Worm (Caenorhabditis elegans): ENCODE data around the gene scp-1.

Gene scp-1

DNA sequence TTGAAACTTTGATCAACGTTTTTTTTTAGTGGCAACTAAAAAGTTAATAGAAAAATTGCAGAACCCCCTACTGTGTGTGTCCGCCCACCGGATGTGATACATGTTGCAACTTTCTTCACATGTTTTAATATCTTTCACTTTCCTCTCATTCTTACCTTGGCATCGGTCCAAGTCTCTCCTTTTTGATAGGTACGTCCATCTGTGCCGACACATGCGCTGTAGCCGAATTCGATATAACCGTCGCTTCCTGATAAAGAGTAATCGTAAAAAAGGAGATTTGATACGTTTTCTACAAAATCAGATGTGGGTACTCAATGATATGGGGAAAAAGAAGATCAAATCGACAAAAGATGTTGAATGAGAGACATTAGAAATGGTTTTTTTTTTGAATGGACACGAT, 11.3 kb downstream of the scp-1 start:
- TF ChIP-seq unc-62 (GFP tag; optimal IDR thresholded peaks at IDR 0.05) (no peak), sma-9 (GFP tag; optimal IDR thresholded peaks at IDR 0.05) (peak; percentile 45), sma-9 (tag; optimal IDR thresholded peaks at IDR 0.05) (no peak), mbf-1 (tag; optimal IDR thresholded peaks at IDR 0.05) (no peak), ztf-1 (GFP tag; conservative IDR thresholded peaks at IDR 0.05) (no peak), ZK546.5 (tag; optimal IDR thresholded peaks at IDR 0.05) (no peak), blmp-1 (tag; optimal IDR thresholded peaks at IDR 0.05; ENCODE audit: insufficient read depth) (peak; percentile 37)

DNA sequence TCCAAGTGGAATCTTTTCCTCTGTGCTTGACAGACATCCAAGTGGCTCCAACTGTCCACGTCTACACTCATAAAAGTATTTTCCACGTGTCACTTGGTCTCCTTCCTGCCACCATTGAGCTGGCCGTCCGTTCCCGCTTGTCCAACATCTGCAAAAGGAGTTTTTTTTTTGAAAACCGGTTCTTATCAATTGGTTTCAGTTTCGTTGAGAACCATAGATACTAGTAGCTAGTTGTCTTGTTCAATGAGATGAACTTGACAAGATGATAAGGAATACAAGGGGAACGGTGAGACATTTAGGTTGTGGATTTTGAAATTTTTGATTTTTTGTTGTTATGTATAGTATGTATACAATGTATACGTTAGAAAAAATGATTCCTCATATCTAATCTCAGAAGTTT, 12.0 kb downstream of the scp-1 start:
- TF ChIP-seq nhr-6 (tag; optimal IDR thresholded peaks at IDR 0.05) (no peak), peb-1 (tag; optimal IDR thresholded peaks at IDR 0.05) (no peak), elt-3 (tag; optimal IDR thresholded peaks at IDR 0.05) (no peak), gmeb-1 (tag; optimal IDR thresholded peaks at IDR 0.05) (no peak), ama-1 (optimal IDR thresholded peaks at IDR 0.05) (no peak), mab-5 (tag; optimal IDR thresholded peaks at IDR 0.05) (no peak), ceh-16 (tag; optimal IDR thresholded peaks at IDR 0.05) (no peak)

DNA sequence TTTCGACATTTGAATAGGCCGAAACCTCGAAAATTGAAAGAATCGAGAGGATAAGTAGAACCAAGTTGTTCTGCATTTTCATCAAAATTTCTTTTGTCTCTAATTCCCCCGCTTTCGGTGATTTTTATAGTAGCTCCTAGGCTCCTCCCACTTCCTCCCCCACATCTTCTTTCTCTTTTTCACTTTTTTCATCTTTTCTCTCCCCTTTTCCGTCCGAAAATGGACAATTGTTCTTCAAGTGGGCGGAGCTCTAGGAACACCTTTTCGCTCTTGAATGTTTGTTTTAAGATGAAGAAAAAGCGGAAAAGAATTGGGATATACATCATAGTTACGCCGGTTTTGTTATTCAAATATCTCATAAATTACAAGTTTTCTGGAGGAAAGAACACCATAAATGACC, 12.7 kb downstream of the scp-1 start, which contains the start of gene F42A8.1:
Gene F42A8.1, minus strand, starts transcription at position 101 of the 400 bp plus-strand sequence.
- TF ChIP-seq ztf-1 (GFP tag; conservative IDR thresholded peaks at IDR 0.05) (no peak), ama-1 (optimal IDR thresholded peaks at IDR 0.05) (no peak), skn-1 (tag; optimal IDR thresholded peaks at IDR 0.05) (no peak), lin-13 (GFP tag; optimal IDR thresholded peaks at IDR 0.05) (no peak), sem-4 (tag; optimal IDR thresholded peaks at IDR 0.05) (no peak), nhr-10 (tag; optimal IDR thresholded peaks at IDR 0.05) (no peak), nhr-77 (tag; optimal IDR thresholded peaks at IDR 0.05) (no peak), mdl-1 (tag; optimal IDR thresholded peaks at IDR 0.05) (no peak), nhr-237 (tag; optimal IDR thresholded peaks at IDR 0.05) (no peak), elt-3 (tag; optimal IDR thresholded peaks at IDR 0.05) (no peak), dmd-4 (tag; optimal IDR thresholded peaks at IDR 0.05) (no peak), unc-55 (GFP tag; optimal IDR thresholded peaks at IDR 0.05) (no peak), R02D3.7 (tag; optimal IDR thresholded peaks at IDR 0.05) (no peak)

DNA sequence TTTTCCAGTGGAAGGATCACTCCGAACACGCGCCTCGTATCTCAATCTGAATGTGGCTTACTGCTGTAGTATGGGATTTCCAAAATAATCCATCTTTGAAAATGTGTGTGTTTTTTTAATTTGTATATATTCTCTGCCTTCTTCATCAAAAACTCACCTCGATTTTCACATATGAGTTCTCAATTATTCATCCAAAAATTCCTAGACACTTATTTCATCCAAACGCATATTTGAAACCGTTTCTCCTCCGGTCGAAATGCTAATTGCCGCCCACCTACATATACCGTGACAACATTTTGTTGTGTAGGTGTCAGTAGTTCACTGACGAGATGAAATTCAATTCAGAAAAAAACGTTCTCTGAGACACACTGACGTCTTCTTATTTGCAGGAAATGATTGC, 13.6 kb downstream of the scp-1 start:
- TF ChIP-seq nhr-23 (tag; optimal IDR thresholded peaks at IDR 0.05) (no peak), nhr-25 (tag; optimal IDR thresholded peaks at IDR 0.05) (no peak), lin-39 (tag; optimal IDR thresholded peaks at IDR 0.05) (no peak), snpc-4 (tag; optimal IDR thresholded peaks at IDR 0.05) (no peak), unc-39 (tag; optimal IDR thresholded peaks at IDR 0.05) (no peak), C34F6.9 (tag; optimal IDR thresholded peaks at IDR 0.05) (no peak)

DNA sequence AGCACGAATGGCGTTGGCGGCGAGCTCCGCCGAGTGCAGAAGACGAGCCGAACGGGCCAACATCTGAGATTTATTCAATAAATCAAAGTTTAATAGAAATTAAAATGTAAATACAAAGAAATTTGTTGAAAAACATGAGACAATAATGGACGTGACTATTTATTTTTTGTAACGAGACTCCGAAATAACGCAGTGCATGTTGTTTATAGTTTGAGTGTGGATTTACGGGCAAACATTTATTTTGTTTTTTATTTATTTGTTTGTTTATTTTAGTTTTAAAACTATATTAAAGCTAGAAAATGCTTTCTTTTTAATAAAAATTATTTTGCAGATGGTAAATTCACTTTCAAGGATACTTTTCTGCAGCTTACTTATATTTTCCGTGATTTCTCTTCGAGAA, 18.9 kb downstream of the scp-1 start, which contains the start of the genes sdhb-1 and cup-15:
Gene sdhb-1, minus strand, starts transcription at position 63 of the 400 bp plus-strand sequence.
Gene cup-15, plus strand, starts transcription at position 332 of the 400 bp plus-strand sequence.
- TF ChIP-seq gmeb-1 (tag; optimal IDR thresholded peaks at IDR 0.05) (no peak), blmp-1 (tag; optimal IDR thresholded peaks at IDR 0.05; ENCODE audit: insufficient read depth) (no peak), ceh-16 (tag; optimal IDR thresholded peaks at IDR 0.05) (no peak), C34F6.9 (tag; optimal IDR thresholded peaks at IDR 0.05) (peak; percentile 38), unc-39 (tag; optimal IDR thresholded peaks at IDR 0.05) (no peak), R02D3.7 (tag; optimal IDR thresholded peaks at IDR 0.05) (peak; percentile 40), sma-9 (GFP tag; optimal IDR thresholded peaks at IDR 0.05) (no peak), sma-9 (tag; optimal IDR thresholded peaks at IDR 0.05) (no peak), lsy-2 (tag; optimal IDR thresholded peaks at IDR 0.05) (peak in 1 of 2 experiments; percentile 47), unc-55 (GFP tag; optimal IDR thresholded peaks at IDR 0.05) (peak; percentile 57), lin-13 (GFP tag; optimal IDR thresholded peaks at IDR 0.05) (no peak), ceh-82 (tag; optimal IDR thresholded peaks at IDR 0.05) (no peak)

DNA sequence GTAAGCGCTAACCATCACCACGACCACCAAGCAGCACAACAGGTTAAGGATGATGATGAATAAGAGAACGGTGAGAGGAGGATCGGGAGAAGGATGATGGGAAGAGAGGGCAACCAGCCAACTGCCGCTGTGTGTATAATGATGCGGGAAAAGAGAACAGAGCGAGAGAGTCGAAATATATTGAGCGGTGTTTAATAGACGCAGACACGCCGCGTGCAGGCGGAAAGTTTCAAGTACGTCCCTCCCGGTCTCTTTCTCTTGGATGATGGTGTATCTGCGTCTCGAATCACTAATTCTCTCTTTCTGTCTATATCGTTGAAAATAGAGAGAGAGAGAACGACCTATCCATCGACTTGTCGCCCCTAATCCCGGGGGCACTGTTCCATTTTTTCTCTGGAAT, 22.9 kb downstream of the scp-1 start:
- TF ChIP-seq nhr-25 (tag; optimal IDR thresholded peaks at IDR 0.05): peak; percentile 38
- TF ChIP-seq nhr-23 (tag; optimal IDR thresholded peaks at IDR 0.05): no peak
- TF ChIP-seq nhr-129 (tag; optimal IDR thresholded peaks at IDR 0.05): peak; percentile 75
- no peak for TF ChIP-seq lin-11 (tag; optimal IDR thresholded peaks at IDR 0.05)
- no peak for TF ChIP-seq ceh-16 (tag; optimal IDR thresholded peaks at IDR 0.05)
- TF ChIP-seq fos-1 (tag; optimal IDR thresholded peaks at IDR 0.05): peak; percentile 45
- no peak for TF ChIP-seq mab-5 (tag; optimal IDR thresholded peaks at IDR 0.05)
- TF ChIP-seq C34F6.9 (tag; optimal IDR thresholded peaks at IDR 0.05): peak; percentile 52
- peak; percentile 72 for TF ChIP-seq F13H6.1 (tag; optimal IDR thresholded peaks at IDR 0.05)
- TF ChIP-seq zag-1 (tag; optimal IDR thresholded peaks at IDR 0.05): peak; percentile 17
- no peak for TF ChIP-seq ztf-11 (tag; optimal IDR thresholded peaks at IDR 0.05)
- TF ChIP-seq mdl-1 (tag; optimal IDR thresholded peaks at IDR 0.05): peak; percentile 44 to 58
- no peak for TF ChIP-seq ZK546.5 (tag; optimal IDR thresholded peaks at IDR 0.05)
- TF ChIP-seq ztf-4 (tag; optimal IDR thresholded peaks at IDR 0.05): no peak
- no peak for TF ChIP-seq elt-1 (tag; optimal IDR thresholded peaks at IDR 0.05)
- TF ChIP-seq mbf-1 (tag; optimal IDR thresholded peaks at IDR 0.05): no peak
- peak; percentile 84 for TF ChIP-seq sma-9 (GFP tag; optimal IDR thresholded peaks at IDR 0.05)
- TF ChIP-seq sma-9 (tag; optimal IDR thresholded peaks at IDR 0.05): no peak
- peak; percentile 75 for TF ChIP-seq egl-27 (tag; optimal IDR thresholded peaks at IDR 0.05)
- TF ChIP-seq snpc-4 (tag; optimal IDR thresholded peaks at IDR 0.05): no peak
- peak in 1 of 2 experiments; percentile 60 for TF ChIP-seq lsy-2 (tag; optimal IDR thresholded peaks at IDR 0.05)
- peak; percentile 57 for TF ChIP-seq sem-4 (tag; optimal IDR thresholded peaks at IDR 0.05)
- TF ChIP-seq sma-3 (GFP tag; optimal IDR thresholded peaks at IDR 0.05): peak; percentile 38
